Worm (Caenorhabditis elegans) whole organism, young adult: ENCODE results near the gene R02F11.1.

ENCODE experiments used
- B0019.2 ChIP-seq: fragments of 200-800 bp; sonication (Bioruptor generic); conservative IDR thresholded peaks from 2 replicates; pipeline ENCODE4 v1.3.6; 2022; ENCODE audit warnings: missing genetic modification reagents, missing genetic modification characterization, missing compliant biosample characterization
- B0336.3 ChIP-seq: fragments of 200-800 bp; sonication (Bioruptor generic); IDR thresholded peaks from 2 replicates; pipeline ENCODE4 v1.3.6; 2022; ENCODE audit warnings: missing genetic modification characterization, missing compliant biosample characterization
- C17E4.6 ChIP-seq: fragments of 200-800 bp; sonication (Bioruptor generic); IDR thresholded peaks from 2 replicates; pipeline ENCODE4 v1.3.6; 2022; ENCODE audit warnings: missing genetic modification reagents, missing genetic modification characterization, missing compliant biosample characterization
- F22D6.2 ChIP-seq: sonication (generic microtip); optimal IDR thresholded peaks from 2 replicates; lab custom pipeline; 2016; ENCODE audit warnings: mild to moderate bottlenecking, missing genetic modification characterization, missing compliant biosample characterization
- F23B12.7 ChIP-seq: sonication (generic microtip); optimal IDR thresholded peaks from 2 replicates; lab custom pipeline; 2017; ENCODE audit warnings: missing genetic modification characterization, mild to moderate bottlenecking, missing compliant biosample characterization, antibody characterized with exemption, moderate library complexity; ENCODE audit not compliant: insufficient read depth
- F37B4.10 ChIP-seq: fragments of 200-800 bp; sonication (Bioruptor generic); IDR thresholded peaks from 2 replicates; pipeline ENCODE4 v1.3.6; 2022; ENCODE audit warnings: missing genetic modification characterization, missing compliant biosample characterization
- Y53G8AR.9 ChIP-seq: fragments of 200-800 bp; sonication (Bioruptor generic); conservative IDR thresholded peaks from 2 replicates; pipeline ENCODE4 v1.3.6; 2022; ENCODE audit warnings: missing genetic modification reagents, missing genetic modification characterization, missing compliant biosample characterization
- Y67H2A.10 ChIP-seq: fragments of 200-800 bp; sonication (Bioruptor generic); conservative IDR thresholded peaks from 2 replicates; pipeline ENCODE4 v1.3.6; 2022; ENCODE audit warnings: missing genetic modification reagents, missing genetic modification characterization, missing compliant biosample characterization
- ZK185.1 ChIP-seq: sonication (generic microtip); optimal IDR thresholded peaks from 2 replicates; lab custom pipeline; 2016; ENCODE audit warnings: mild to moderate bottlenecking, missing genetic modification characterization, missing compliant biosample characterization; ENCODE audit not compliant: poor library complexity, severe bottlenecking
- atf-7 ChIP-seq: sonication (generic microtip); optimal IDR thresholded peaks from 2 replicates; lab custom pipeline; 2017; ENCODE audit warnings: mild to moderate bottlenecking, missing genetic modification characterization, missing compliant biosample characterization
- athp-1 ChIP-seq: sonication (generic microtip); optimal IDR thresholded peaks from 2 replicates; lab custom pipeline; 2017; ENCODE audit warnings: mild to moderate bottlenecking, missing genetic modification characterization, missing compliant biosample characterization
- attf-5 ChIP-seq: fragments of 200-800 bp; sonication (Bioruptor generic); optimal IDR thresholded peaks from 2 replicates; lab custom pipeline; 2018; ENCODE audit warnings: mild to moderate bottlenecking, missing genetic modification characterization, missing compliant biosample characterization
- bed-1 ChIP-seq: fragments of 200-800 bp; sonication (Bioruptor generic); IDR thresholded peaks from 2 replicates; pipeline ENCODE4 v1.3.6; 2022; ENCODE audit warnings: missing genetic modification reagents, missing genetic modification characterization, missing compliant biosample characterization
- ceh-27 ChIP-seq: fragments of 200-800 bp; sonication (Bioruptor generic); optimal IDR thresholded peaks from 2 replicates; lab custom pipeline; 2018; ENCODE audit warnings: mild to moderate bottlenecking, missing genetic modification characterization, moderate library complexity, missing compliant biosample characterization
- ceh-79 ChIP-seq: sonication (generic microtip); optimal IDR thresholded peaks from 2 replicates; lab custom pipeline; 2017; ENCODE audit warnings: mild to moderate bottlenecking, missing genetic modification characterization, missing compliant biosample characterization
- die-1 ChIP-seq: sonication (generic microtip); optimal IDR thresholded peaks from 2 replicates; lab custom pipeline; 2016; ENCODE audit warnings: missing genotype, mild to moderate bottlenecking, missing genetic modification characterization, missing compliant biosample characterization
- ekl-4 ChIP-seq: fragments of 200-800 bp; sonication (Bioruptor generic); IDR thresholded peaks from 2 replicates; pipeline ENCODE4 v1.3.6; 2022; ENCODE audit warnings: missing genetic modification reagents, missing genetic modification characterization, missing compliant biosample characterization
- ets-4 ChIP-seq: fragments of 200-800 bp; sonication (Bioruptor generic); optimal IDR thresholded peaks from 2 replicates; lab custom pipeline; 2018; ENCODE audit warnings: mild to moderate bottlenecking, missing genetic modification characterization, missing compliant biosample characterization
- him-1 ChIP-seq: sonication (generic microtip); optimal IDR thresholded peaks from 2 replicates; lab custom pipeline; 2016; ENCODE audit warnings: missing genotype, missing genetic modification reagents, missing genetic modification characterization, missing compliant biosample characterization
- hlh-26 ChIP-seq: fragments of 200-800 bp; sonication (Bioruptor generic); conservative IDR thresholded peaks from 2 replicates; pipeline ENCODE4 v1.3.6; 2022; ENCODE audit warnings: missing genetic modification reagents, missing genetic modification characterization, missing compliant biosample characterization
- hmg-20 ChIP-seq: fragments of 200-800 bp; sonication (Bioruptor generic); IDR thresholded peaks from 2 replicates; pipeline ENCODE4 v1.3.6; 2022; ENCODE audit warnings: missing genetic modification reagents, missing genetic modification characterization, missing compliant biosample characterization
- hrde-1 ChIP-seq: sonication (generic microtip); optimal IDR thresholded peaks from 2 replicates; lab custom pipeline; 2016; ENCODE audit warnings: missing genetic modification characterization, mild to moderate bottlenecking, missing compliant biosample characterization, moderate library complexity, missing genotype, missing genetic modification reagents, borderline replicate concordance
- hsf-1 ChIP-seq: fragments of 200-800 bp; sonication (Bioruptor generic); IDR thresholded peaks from 2 replicates; pipeline ENCODE4 v1.3.6; 2022; ENCODE audit warnings: missing genetic modification reagents, missing genetic modification characterization, missing compliant biosample characterization
- lag-1 ChIP-seq: fragments of 200-800 bp; sonication (Bioruptor generic); IDR thresholded peaks from 2 replicates; pipeline ENCODE4 v1.3.6; 2022; ENCODE audit warnings: missing genetic modification reagents, missing genetic modification characterization, missing compliant biosample characterization
- let-607 ChIP-seq, 2 experiments: fragments of 200-800 bp in 1 of 2; sonication (Bioruptor generic) in 1 of 2; sonication (generic microtip) in 1 of 2; optimal IDR thresholded peaks; 2 replicates each; lab custom pipeline; 2016 to 2018; ENCODE audit warnings: mild to moderate bottlenecking in 2 of 2, missing compliant biosample characterization in 2 of 2, missing genetic modification characterization in 2 of 2, moderate library complexity in 2 of 2, missing genotype in 1 of 2
- lin-26 ChIP-seq: fragments of 200-800 bp; sonication (Bioruptor generic); IDR thresholded peaks from 2 replicates; pipeline ENCODE4 v1.3.6; 2022; ENCODE audit warnings: missing genetic modification reagents, missing genetic modification characterization, missing compliant biosample characterization
- lin-54 ChIP-seq: fragments of 200-800 bp; sonication (Bioruptor generic); optimal IDR thresholded peaks from 2 replicates; lab custom pipeline; 2018; ENCODE audit warnings: mild to moderate bottlenecking, missing genetic modification characterization, missing compliant biosample characterization
- lsl-1 ChIP-seq: fragments of 200-800 bp; sonication (Bioruptor generic); optimal IDR thresholded peaks from 2 replicates; lab custom pipeline; 2018; ENCODE audit warnings: mild to moderate bottlenecking, missing genetic modification characterization, moderate library complexity, missing compliant biosample characterization
- madf-10 ChIP-seq: sonication (generic microtip); optimal IDR thresholded peaks from 2 replicates; lab custom pipeline; 2016; ENCODE audit warnings: mild to moderate bottlenecking, missing genetic modification characterization, missing compliant biosample characterization
- mes-4 ChIP-seq: sonication (generic microtip); optimal IDR thresholded peaks from 2 replicates; lab custom pipeline; 2016; ENCODE audit warnings: missing genotype, missing genetic modification characterization, missing compliant biosample characterization
- nfyb-1 ChIP-seq: fragments of 200-800 bp; sonication (Bioruptor generic); IDR thresholded peaks from 2 replicates; pipeline ENCODE4 v1.3.6; 2022; ENCODE audit warnings: missing genetic modification reagents, missing genetic modification characterization, missing compliant biosample characterization
- nhr-120 ChIP-seq: fragments of 200-800 bp; sonication (Bioruptor generic); IDR thresholded peaks from 2 replicates; pipeline ENCODE4 v1.3.6; 2022; ENCODE audit warnings: missing genetic modification characterization, missing compliant biosample characterization
- nhr-90 ChIP-seq: sonication (generic microtip); optimal IDR thresholded peaks from 2 replicates; lab custom pipeline; 2016; ENCODE audit warnings: missing genotype, mild to moderate bottlenecking, missing genetic modification characterization, missing compliant biosample characterization
- rec-8 ChIP-seq, 2 experiments: sonication (generic microtip); optimal IDR thresholded peaks; 2 replicates each; lab custom pipeline; 2016; ENCODE audit warnings: mild to moderate bottlenecking in 2 of 2, missing genetic modification characterization in 2 of 2, missing genetic modification reagents in 2 of 2, missing genotype in 2 of 2, missing biosample characterization in 1 of 2, missing compliant biosample characterization in 1 of 2, moderate library complexity in 1 of 2
- rpc-1 ChIP-seq, 2 experiments: fragments of 150-350 bp in 1 of 2; sonication (generic microtip) in 1 of 2; optimal IDR thresholded peaks; 2 replicates each; lab custom pipeline; 2014 to 2018; ENCODE audit warnings: missing biosample characterization in 1 of 2, missing genetic modification characterization in 1 of 2, missing genetic modification reagents in 1 of 2, missing genotype in 1 of 2
- snpc-4 ChIP-seq, 5 experiments: fragments of 150-350 bp in 1 of 5; sonication (generic microtip) in 4 of 5; optimal IDR thresholded peaks; 2 replicates each; lab custom pipeline; 2014 to 2018; ENCODE audit warnings: missing genetic modification characterization in 5 of 5, missing biosample characterization in 3 of 5, antibody characterized with exemption in 2 of 5, mild to moderate bottlenecking in 2 of 5, missing compliant biosample characterization in 2 of 5, missing genotype in 2 of 5, moderate library complexity in 2 of 5, missing genetic modification reagents in 1 of 5
- somi-1 ChIP-seq: fragments of 200-800 bp; sonication (Bioruptor generic); optimal IDR thresholded peaks from 2 replicates; lab custom pipeline; 2018; ENCODE audit warnings: mild to moderate bottlenecking, missing genetic modification characterization, missing compliant biosample characterization
- tlf-1 ChIP-seq: fragments of 200-800 bp; sonication (Bioruptor generic); optimal IDR thresholded peaks from 2 replicates; lab custom pipeline; 2018; ENCODE audit warnings: mild to moderate bottlenecking, missing genetic modification characterization, missing compliant biosample characterization
- xnd-1 ChIP-seq: sonication (generic microtip); optimal IDR thresholded peaks from 2 replicates; lab custom pipeline; 2016; ENCODE audit warnings: missing genotype, missing genetic modification reagents, missing genetic modification characterization, missing compliant biosample characterization
- zim-3 ChIP-seq: sonication (generic microtip); optimal IDR thresholded peaks from 2 replicates; lab custom pipeline; 2017; ENCODE audit warnings: mild to moderate bottlenecking, missing genetic modification characterization, moderate library complexity, missing compliant biosample characterization
- ztf-25 ChIP-seq: fragments of 200-800 bp; sonication (Bioruptor generic); IDR thresholded peaks from 2 replicates; pipeline ENCODE4 v1.3.6; 2022; ENCODE audit warnings: missing genetic modification reagents, missing genetic modification characterization, missing compliant biosample characterization
- ztf-26 ChIP-seq: sonication (generic microtip); optimal IDR thresholded peaks from 2 replicates; lab custom pipeline; 2017; ENCODE audit warnings: missing genetic modification characterization, missing compliant biosample characterization
- ztf-3 ChIP-seq: fragments of 200-800 bp; sonication (Bioruptor generic); optimal IDR thresholded peaks from 2 replicates; lab custom pipeline; 2018; ENCODE audit warnings: mild to moderate bottlenecking, missing genetic modification characterization, missing compliant biosample characterization
- ztf-6 ChIP-seq: fragments of 200-800 bp; sonication (Bioruptor generic); IDR thresholded peaks from 2 replicates; pipeline ENCODE4 v1.3.6; 2022; ENCODE audit warnings: missing genetic modification reagents, missing genetic modification characterization, missing compliant biosample characterization

Gene R02F11.1

DNA sequence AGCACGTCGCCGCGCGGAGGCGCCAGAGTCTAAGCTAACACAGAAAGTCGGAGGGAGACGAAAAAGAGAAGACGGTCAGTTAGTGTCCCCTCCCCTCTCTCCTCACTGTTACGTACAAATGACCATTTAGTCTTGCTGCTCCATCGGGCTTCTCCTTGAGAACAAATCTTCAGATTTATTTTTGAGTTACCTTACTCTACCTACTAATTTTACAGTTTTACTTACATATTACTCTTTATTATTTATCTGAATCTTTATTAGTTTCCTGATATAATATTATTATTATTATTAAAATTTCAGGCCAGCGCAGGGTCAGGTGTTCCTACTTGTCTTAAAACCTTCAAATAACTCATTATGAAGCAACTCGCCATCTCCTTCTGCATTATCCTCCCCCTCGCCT, at the start of gene R02F11.1:
R02F11.1 (plus strand) TSS at position 301 of the 400 bp plus-strand sequence.
- TF ChIP-seq ztf-3 (GFP tag; lab: Kevin White, UChicago) (no peak), ceh-27 (GFP tag; lab: Kevin White, UChicago) (no peak), hrde-1 (tag; lab: Kevin White, UChicago) (no peak), hsf-1 (0 out of 2 replicates have a peak, but pooled peaks have one; percentile 22), xnd-1 (tag; lab: Kevin White, UChicago) (no peak), mes-4 (tag; lab: Kevin White, UChicago) (no peak)

DNA sequence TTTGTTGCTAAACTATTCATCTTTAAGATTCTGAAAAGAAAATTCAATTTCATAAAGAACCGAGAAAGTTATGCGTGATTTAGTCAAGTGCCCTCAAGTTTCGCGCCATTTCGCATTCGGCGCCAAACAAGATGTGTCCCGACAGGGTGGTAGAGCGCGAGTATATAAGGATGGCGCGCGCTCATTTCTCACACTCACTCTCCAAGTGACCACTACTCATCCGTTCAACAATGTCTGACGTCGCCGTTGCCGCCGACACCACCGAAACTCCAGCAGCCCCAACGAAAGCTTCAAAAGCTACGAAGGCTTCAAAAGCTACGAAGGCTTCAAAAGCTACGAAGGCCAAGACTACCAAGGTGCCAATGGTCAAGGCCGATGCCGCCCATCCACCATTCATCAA, 46.8 kb upstream of the R02F11.1 start, which contains the start of gene hil-4:
hil-4 (plus strand) TSS at position 191 of the 400 bp plus-strand sequence.
- no peak for TF ChIP-seq madf-10 (tag; lab: Kevin White, UChicago)
- TF ChIP-seq nhr-120 (GFP tag; lab: Robert Waterston, UW) = no peak
- no peak for TF ChIP-seq nfyb-1
- no peak for TF ChIP-seq attf-5 (GFP tag; lab: Kevin White, UChicago)
- TF ChIP-seq ztf-26 (tag; lab: Kevin White, UChicago) = no peak
- no peak for TF ChIP-seq ztf-25 (GFP tag; lab: Robert Waterston, UW)
- peak; percentile 78 for TF ChIP-seq hsf-1
- TF ChIP-seq rec-8 (tag; optimal IDR thresholded peaks at IDR 0.05; lab: Kevin White, UChicago) = no peak
- TF ChIP-seq ekl-4 = peak; percentile 74; the same call in 1 of the 2 replicates
- TF ChIP-seq snpc-4 (GFP tag; optimal IDR thresholded peaks at IDR 0.05; lab: Kevin White, UChicago) = no peak
- no peak for TF ChIP-seq snpc-4 (tag; optimal IDR thresholded peaks at IDR 0.05; lab: Kevin White, UChicago)
- no peak for TF ChIP-seq athp-1 (tag; lab: Kevin White, UChicago)
- TF ChIP-seq let-607 (tag; optimal IDR thresholded peaks at IDR 0.05; lab: Kevin White, UChicago) = no peak
- no peak for TF ChIP-seq him-1 (tag; lab: Kevin White, UChicago)
- peak; percentile 57; the same call in 1 of the 2 replicates for TF ChIP-seq C17E4.6 (GFP tag; lab: Robert Waterston, UW)
- no peak for TF ChIP-seq Y53G8AR.9
- no peak for TF ChIP-seq bed-1 (GFP tag; lab: Robert Waterston, UW)
- TF ChIP-seq hrde-1 (tag; lab: Kevin White, UChicago) = no peak
- no peak for TF ChIP-seq somi-1 (GFP tag; lab: Kevin White, UChicago)
- no peak for TF ChIP-seq tlf-1 (GFP tag; lab: Kevin White, UChicago)
- no peak for TF ChIP-seq rpc-1 (optimal IDR thresholded peaks at IDR 0.05; lab: Kevin White, UChicago)
- TF ChIP-seq rpc-1 (tag; optimal IDR thresholded peaks at IDR 0.05; lab: Kevin White, UChicago) = no peak
- TF ChIP-seq die-1 (tag; lab: Kevin White, UChicago) = no peak
- peak; percentile 53 for TF ChIP-seq lin-54 (GFP tag; lab: Kevin White, UChicago)
- no peak for TF ChIP-seq F23B12.7 (tag; lab: Kevin White, UChicago)
- no peak for TF ChIP-seq F37B4.10 (GFP tag; lab: Robert Waterston, UW)
- TF ChIP-seq ZK185.1 = no peak
- TF ChIP-seq B0019.2 (GFP tag; lab: Robert Waterston, UW) = peak; percentile 45
- no peak for TF ChIP-seq hlh-26
- 0 out of 2 replicates have a peak, but pooled peaks have one; percentile 49 for TF ChIP-seq ztf-6 (GFP tag; lab: Robert Waterston, UW)
- peak; percentile 74 for TF ChIP-seq lsl-1 (GFP tag; lab: Kevin White, UChicago)
- TF ChIP-seq F22D6.2 (tag; lab: Kevin White, UChicago) = no peak
- no peak for TF ChIP-seq lag-1 (GFP tag; lab: Robert Waterston, UW)
- no peak for TF ChIP-seq B0336.3
- no peak for TF ChIP-seq zim-3
- TF ChIP-seq nhr-90 (tag; lab: Kevin White, UChicago) = no peak
- no peak for TF ChIP-seq ets-4 (GFP tag; lab: Kevin White, UChicago)
- TF ChIP-seq atf-7 (tag; lab: Kevin White, UChicago) = no peak
- TF ChIP-seq Y67H2A.10 = peak; percentile 20; the same call in 1 of the 2 replicates
- no peak for TF ChIP-seq lin-26 (GFP tag; lab: Robert Waterston, UW)
- no peak for TF ChIP-seq mes-4 (tag; lab: Kevin White, UChicago)
- TF ChIP-seq ztf-3 (GFP tag; lab: Kevin White, UChicago) = no peak
- no peak for TF ChIP-seq hmg-20 (GFP tag; lab: Robert Waterston, UW)
- TF ChIP-seq xnd-1 (tag; lab: Kevin White, UChicago) = peak; percentile 80
- TF ChIP-seq ceh-79 (tag; lab: Kevin White, UChicago) = no peak
